Worm (Caenorhabditis elegans): ENCODE data around the gene srh-136.
"Not testable (repeated sequence)": the region's sequence is repeated elsewhere in the genome, so short reads cannot be mapped to it uniquely, and the experiment has no call there.

- not testable (repeated sequence) for TF ChIP-seq ref-1 (GFP tag; conservative IDR thresholded peaks at IDR 0.05); cog-1 (tag; optimal IDR thresholded peaks at IDR 0.05); ztf-23 (GFP tag; IDR thresholded peaks at IDR 0.05); flt-1 (GFP tag; IDR thresholded peaks at IDR 0.05); klf-2 (GFP tag; conservative IDR thresholded peaks at IDR 0.05); med-1 (GFP tag; optimal IDR thresholded peaks at IDR 0.05; ENCODE audit: insufficient read depth)
Measured at ce11 chrV:16515140-16515539, 17.7 kb upstream of the srh-136 start, which contains the start of gene F36D3.5.
